Worm (Caenorhabditis elegans) whole organism, L2 larva: ENCODE measurements around the gene F35D11.4.

Experiments used
- C34F6.9 ChIP-seq: fragments of 150-350 bp; optimal IDR thresholded peaks from 2 replicates; lab custom pipeline; 2014; ENCODE audit warnings: missing biosample characterization, missing genetic modification characterization
- F13H6.1 ChIP-seq: sonication (generic microtip); optimal IDR thresholded peaks from 2 replicates; lab custom pipeline; 2016; ENCODE audit warnings: missing genetic modification characterization, missing compliant biosample characterization
- R02D3.7 ChIP-seq: fragments of 150-350 bp; optimal IDR thresholded peaks from 2 replicates; lab custom pipeline; 2014; ENCODE audit warnings: missing biosample characterization, missing genetic modification characterization
- Y55F3AM.14 ChIP-seq: fragments of 200-800 bp; sonication (Bioruptor generic); optimal IDR thresholded peaks from 2 replicates; lab custom pipeline; 2018; ENCODE audit warnings: mild to moderate bottlenecking, missing genetic modification characterization, missing compliant biosample characterization
- ceh-16 ChIP-seq: fragments of 150-350 bp; optimal IDR thresholded peaks from 2 replicates; lab custom pipeline; 2014; ENCODE audit warnings: missing biosample characterization, missing genetic modification characterization
- ceh-82 ChIP-seq: fragments of 150-350 bp; optimal IDR thresholded peaks from 2 replicates; lab custom pipeline; 2014; ENCODE audit warnings: missing biosample characterization, missing genetic modification characterization
- crh-2 ChIP-seq: sonication (generic microtip); optimal IDR thresholded peaks from 2 replicates; lab custom pipeline; 2017; ENCODE audit warnings: missing biosample characterization, missing genetic modification characterization
- egl-27 ChIP-seq: sonication (generic microtip); optimal IDR thresholded peaks from 3 replicates; lab custom pipeline; 2017; ENCODE audit warnings: missing biosample characterization, missing genetic modification reagents, missing genetic modification characterization
- elt-1 ChIP-seq: fragments of 150-350 bp; optimal IDR thresholded peaks from 2 replicates; lab custom pipeline; 2014; ENCODE audit warnings: missing biosample characterization, missing genetic modification characterization
- elt-3 ChIP-seq: sonication (generic microtip); optimal IDR thresholded peaks from 2 replicates; lab custom pipeline; 2017; ENCODE audit warnings: missing biosample characterization, missing genetic modification characterization
- fos-1 ChIP-seq: fragments of 150-350 bp; optimal IDR thresholded peaks from 2 replicates; lab custom pipeline; 2014; ENCODE audit warnings: missing biosample characterization, missing genetic modification characterization
- gmeb-1 ChIP-seq: fragments of 150-350 bp; optimal IDR thresholded peaks from 2 replicates; lab custom pipeline; 2014; ENCODE audit warnings: missing biosample characterization, missing genetic modification characterization
- lin-11 ChIP-seq: fragments of 150-350 bp; sonication (generic microtip); optimal IDR thresholded peaks from 2 replicates; lab custom pipeline; 2014; ENCODE audit warnings: missing biosample characterization, missing genetic modification characterization, inconsistent platforms, mixed read lengths
- lin-13 ChIP-seq: fragments of 150-350 bp; optimal IDR thresholded peaks from 2 replicates; lab custom pipeline; 2014; ENCODE audit warnings: missing biosample characterization, missing genetic modification reagents, missing genetic modification characterization
- lin-39 ChIP-seq: fragments of 150-350 bp; optimal IDR thresholded peaks from 2 replicates; lab custom pipeline; 2014; ENCODE audit warnings: missing biosample characterization, missing genetic modification reagents, missing genetic modification characterization
- lsy-2 ChIP-seq, 2 experiments: fragments of 150-350 bp in 1 of 2; sonication (generic microtip) in 1 of 2; optimal IDR thresholded peaks; 2 replicates each; lab custom pipeline; 2014 to 2017; ENCODE audit warnings: missing biosample characterization in 2 of 2, missing genetic modification characterization in 2 of 2
- mab-5 ChIP-seq: fragments of 150-350 bp; optimal IDR thresholded peaks from 2 replicates; lab custom pipeline; 2014; ENCODE audit warnings: missing biosample characterization, missing genetic modification characterization
- mbf-1 ChIP-seq: sonication (generic microtip); optimal IDR thresholded peaks from 2 replicates; lab custom pipeline; 2017; ENCODE audit warnings: missing biosample characterization, missing genetic modification characterization
- nhr-10 ChIP-seq: sonication (generic microtip); optimal IDR thresholded peaks from 2 replicates; lab custom pipeline; 2017; ENCODE audit warnings: missing biosample characterization, missing genetic modification characterization
- nhr-11 ChIP-seq: fragments of 150-350 bp; optimal IDR thresholded peaks from 2 replicates; lab custom pipeline; 2014; ENCODE audit warnings: missing biosample characterization, missing genetic modification characterization
- nhr-12 ChIP-seq: fragments of 150-350 bp; optimal IDR thresholded peaks from 2 replicates; lab custom pipeline; 2014; ENCODE audit warnings: missing biosample characterization, missing genetic modification characterization
- nhr-129 ChIP-seq: fragments of 150-350 bp; optimal IDR thresholded peaks from 2 replicates; lab custom pipeline; 2014; ENCODE audit warnings: missing biosample characterization, missing genetic modification characterization
- nhr-21 ChIP-seq: fragments of 150-350 bp; optimal IDR thresholded peaks from 2 replicates; lab custom pipeline; 2014; ENCODE audit warnings: missing biosample characterization, missing genetic modification characterization
- nhr-23 ChIP-seq: fragments of 150-350 bp; optimal IDR thresholded peaks from 2 replicates; lab custom pipeline; 2014; ENCODE audit warnings: missing biosample characterization, missing genetic modification reagents, missing genetic modification characterization
- nhr-25 ChIP-seq: fragments of 150-350 bp; sonication (generic microtip); optimal IDR thresholded peaks from 3 replicates; lab custom pipeline; 2014; ENCODE audit warnings: missing biosample characterization, missing genetic modification characterization
- nhr-77 ChIP-seq: fragments of 150-350 bp; optimal IDR thresholded peaks from 2 replicates; lab custom pipeline; 2014; ENCODE audit warnings: missing biosample characterization, missing genetic modification characterization
- peb-1 ChIP-seq: fragments of 150-350 bp; optimal IDR thresholded peaks from 2 replicates; lab custom pipeline; 2014; ENCODE audit warnings: missing biosample characterization, missing genetic modification characterization
- sem-4 ChIP-seq: fragments of 150-350 bp; optimal IDR thresholded peaks from 2 replicates; lab custom pipeline; 2014; ENCODE audit warnings: missing biosample characterization, missing genetic modification reagents, missing genetic modification characterization
- skn-1 ChIP-seq: sonication (generic microtip); optimal IDR thresholded peaks from 2 replicates; lab custom pipeline; 2017; ENCODE audit warnings: missing biosample characterization, missing genetic modification characterization
- sma-3 ChIP-seq: sonication (generic microtip); optimal IDR thresholded peaks from 2 replicates; lab custom pipeline; 2016; ENCODE audit warnings: missing genetic modification reagents, missing genetic modification characterization, missing compliant biosample characterization
- sma-9 ChIP-seq, 2 experiments: fragments of 150-350 bp in 1 of 2; sonication (generic microtip) in 1 of 2; optimal IDR thresholded peaks; 2 replicates each; lab custom pipeline; 2014 to 2016; ENCODE audit warnings: missing genetic modification characterization in 2 of 2, mild to moderate bottlenecking in 1 of 2, missing biosample characterization in 1 of 2, missing compliant biosample characterization in 1 of 2, missing genetic modification reagents in 1 of 2, moderate library complexity in 1 of 2
- snpc-4 ChIP-seq: fragments of 150-350 bp; optimal IDR thresholded peaks from 2 replicates; lab custom pipeline; 2014; ENCODE audit warnings: missing biosample characterization, missing genetic modification characterization
- unc-55 ChIP-seq: fragments of 150-350 bp; sonication (generic microtip); optimal IDR thresholded peaks from 3 replicates; lab custom pipeline; 2014; ENCODE audit warnings: missing biosample characterization, missing genetic modification reagents, missing genetic modification characterization
- unc-62 ChIP-seq: fragments of 150-350 bp; optimal IDR thresholded peaks from 2 replicates; lab custom pipeline; 2014; ENCODE audit warnings: missing biosample characterization, missing genetic modification reagents, missing genetic modification characterization
- zag-1 ChIP-seq: fragments of 150-350 bp; optimal IDR thresholded peaks from 2 replicates; lab custom pipeline; 2014; ENCODE audit warnings: missing biosample characterization, missing genetic modification characterization
- ztf-11 ChIP-seq: sonication (generic microtip); optimal IDR thresholded peaks from 2 replicates; lab custom pipeline; 2017; ENCODE audit warnings: missing biosample characterization, missing genetic modification characterization
- ztf-4 ChIP-seq: fragments of 150-350 bp; optimal IDR thresholded peaks from 2 replicates; lab custom pipeline; 2014; ENCODE audit warnings: missing biosample characterization, missing genetic modification characterization

F35D11.4 gene

DNA sequence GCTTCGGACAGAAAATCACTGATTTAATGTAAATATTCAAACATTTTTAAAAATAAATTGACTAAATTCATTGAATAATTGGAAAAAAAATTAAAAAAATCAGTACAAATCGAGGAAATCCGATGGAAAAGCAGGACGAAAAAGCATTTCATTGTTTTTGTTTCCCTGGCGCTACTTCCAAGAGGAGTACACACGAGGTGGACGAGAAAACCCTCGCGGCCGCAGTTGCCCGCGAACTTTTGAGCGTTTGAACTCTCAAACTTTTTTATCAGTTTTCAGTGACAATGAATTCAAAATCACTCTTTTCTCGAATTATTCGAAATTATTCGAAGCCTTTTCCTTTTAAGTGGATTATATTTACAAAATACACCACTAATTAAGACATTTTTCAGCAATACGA is at the start of gene F35D11.4:
TSS of gene F35D11.4 (plus strand) at position 393 of the 400 bp plus-strand sequence.
- TF ChIP-seq F13H6.1, result peak; percentile 76
- TF ChIP-seq nhr-129 (tag; lab: Kevin White, UChicago), result peak; percentile 49
- peak; percentile 72 for TF ChIP-seq C34F6.9 (tag; lab: Kevin White, UChicago)
- TF ChIP-seq ceh-82 (tag; lab: Kevin White, UChicago), result no peak
- peak; percentile 42 to 81 for TF ChIP-seq lsy-2 (tag; optimal IDR thresholded peaks at IDR 0.05; lab: Kevin White, UChicago)
- peak; percentile 72 for TF ChIP-seq fos-1 (tag; lab: Kevin White, UChicago)
- TF ChIP-seq Y55F3AM.14 (GFP tag; lab: Kevin White, UChicago), result no peak
- TF ChIP-seq sma-3 (GFP tag; lab: Kevin White, UChicago), result peak; percentile 87
- no peak for TF ChIP-seq nhr-11 (tag; lab: Kevin White, UChicago)
- no peak for TF ChIP-seq egl-27 (tag; lab: Kevin White, UChicago)
- TF ChIP-seq lin-13 (GFP tag; lab: Kevin White, UChicago), result peak; percentile 54
- no peak for TF ChIP-seq peb-1 (tag; lab: Kevin White, UChicago)
- peak; percentile 78 for TF ChIP-seq sma-9 (GFP tag; optimal IDR thresholded peaks at IDR 0.05; lab: Kevin White, UChicago)
- no peak for TF ChIP-seq sma-9 (tag; optimal IDR thresholded peaks at IDR 0.05; lab: Kevin White, UChicago)
- TF ChIP-seq unc-55, result peak; percentile 80
- TF ChIP-seq gmeb-1, result peak; percentile 88
- peak; percentile 6 for TF ChIP-seq mab-5 (tag; lab: Kevin White, UChicago)
- TF ChIP-seq nhr-77 (tag; lab: Kevin White, UChicago), result no peak
- TF ChIP-seq elt-1, result no peak
- TF ChIP-seq skn-1 (tag; lab: Kevin White, UChicago), result no peak
- TF ChIP-seq crh-2 (tag; lab: Kevin White, UChicago), result peak; percentile 68
- peak; percentile 47 for TF ChIP-seq nhr-21 (tag; lab: Kevin White, UChicago)
- TF ChIP-seq unc-62, result no peak
- TF ChIP-seq elt-3, result no peak
- TF ChIP-seq ztf-11, result no peak
- peak; percentile 58 for TF ChIP-seq snpc-4 (tag; lab: Kevin White, UChicago)
- no peak for TF ChIP-seq zag-1 (tag; lab: Kevin White, UChicago)
- TF ChIP-seq nhr-10, result no peak
- peak; percentile 72 for TF ChIP-seq nhr-25
- TF ChIP-seq lin-11 (tag; lab: Kevin White, UChicago), result peak; percentile 8
- TF ChIP-seq sem-4 (tag; lab: Kevin White, UChicago), result peak; percentile 57

DNA sequence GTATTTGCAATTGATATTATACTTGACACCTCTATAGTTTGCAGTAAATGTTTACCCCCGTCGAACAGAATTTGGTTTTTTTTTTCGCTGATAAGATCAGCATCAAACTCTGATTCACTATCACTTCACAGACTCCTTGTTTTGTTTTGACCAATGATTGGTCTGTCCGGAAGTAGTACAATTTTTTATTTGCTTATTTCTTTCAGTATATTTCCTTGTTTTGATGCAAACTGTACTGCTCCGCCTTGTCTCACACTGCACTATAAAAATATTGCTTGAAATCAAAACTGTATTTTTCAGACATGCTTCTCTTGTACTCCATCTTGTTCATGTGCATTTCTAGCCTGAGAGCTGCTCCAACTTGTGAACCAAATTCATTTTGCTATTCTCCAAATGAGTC is 45.7 kb upstream of the F35D11.4 start, which contains the start of gene M03A1.3:
TSS of gene M03A1.3 (plus strand) at position 301 of the 400 bp plus-strand sequence.
- no peak for TF ChIP-seq ceh-82 (tag; lab: Kevin White, UChicago)
- TF ChIP-seq lin-11 (tag; lab: Kevin White, UChicago), result no peak
- no peak for TF ChIP-seq nhr-21 (tag; lab: Kevin White, UChicago)
- no peak for TF ChIP-seq fos-1 (tag; lab: Kevin White, UChicago)
- no peak for TF ChIP-seq R02D3.7 (tag; lab: Kevin White, UChicago)
- TF ChIP-seq zag-1 (tag; lab: Kevin White, UChicago), result no peak
- no peak for TF ChIP-seq ztf-4 (tag; lab: Kevin White, UChicago)
- TF ChIP-seq nhr-12 (tag; lab: Kevin White, UChicago), result no peak
- no peak for TF ChIP-seq lin-39
- TF ChIP-seq mbf-1, result no peak
- no peak for TF ChIP-seq snpc-4 (tag; lab: Kevin White, UChicago)
- TF ChIP-seq ceh-16 (tag; lab: Kevin White, UChicago), result no peak
- no peak for TF ChIP-seq elt-3

DNA sequence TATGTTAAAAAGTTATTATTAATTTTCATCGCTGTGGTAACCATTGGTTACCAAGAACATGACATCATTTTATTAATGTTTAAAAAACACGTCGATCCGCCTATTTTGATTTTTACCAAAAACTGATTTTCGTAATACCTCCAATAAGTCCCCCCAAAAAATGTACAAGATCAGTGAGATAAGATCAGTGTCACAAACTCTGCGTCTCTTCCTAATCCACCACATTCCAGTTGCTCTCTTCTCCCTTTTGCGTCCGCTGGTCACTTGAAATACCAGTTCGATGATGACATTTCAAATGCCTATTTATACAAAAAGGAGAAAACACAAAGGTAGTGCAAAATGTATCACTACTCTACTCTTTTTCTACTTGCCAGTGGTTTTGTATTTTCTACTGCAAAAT is 43.2 kb upstream of the F35D11.4 start, which contains the start of gene M03A1.8:
TSS of gene M03A1.8 (plus strand) at position 269 of the 400 bp plus-strand sequence.
- TF ChIP-seq nhr-21 (tag; lab: Kevin White, UChicago) (peak; percentile 37), lsy-2 (tag; optimal IDR thresholded peaks at IDR 0.05; lab: Kevin White, UChicago) (no peak), R02D3.7 (tag; lab: Kevin White, UChicago) (no peak), ceh-16 (tag; lab: Kevin White, UChicago) (no peak), egl-27 (tag; lab: Kevin White, UChicago) (no peak), lin-39 (no peak), nhr-23 (tag; lab: Kevin White, UChicago) (no peak)
